Fruit fly (Drosophila melanogaster) whole organism, larva: ENCODE measurements around the gene CG5162.
A peak's percentile ranks its signal among the peaks of the same experiment; 100 is the strongest.

Experiments used
- noc ChIP-seq: fragments of 200-800 bp; sonication (Bioruptor generic); optimal IDR thresholded peaks from 3 replicates; lab custom pipeline; 2019; ENCODE audit warnings: missing biosample characterization, mild to moderate bottlenecking, missing genetic modification characterization, moderate library complexity

CG5162 gene

dm6 chrX:17215004-17215403 is at the start of gene CG5162:
Gene CG5162, plus strand, starts transcription at chrX:17215304.
- TF ChIP-seq noc (tag; lab: Kevin White, UChicago): no peak

- no peak for TF ChIP-seq noc (tag; lab: Kevin White, UChicago)
Measured at dm6 chrX:17167304-17167703, 47.8 kb upstream of the CG5162 start.

- peak; percentile 80 for TF ChIP-seq noc (tag; lab: Kevin White, UChicago)
Measured at dm6 chrX:17170484-17170944, 44.6 kb upstream of the CG5162 start.

dm6 chrX:17172123-17172522 is 43.0 kb upstream of the CG5162 start:
- TF ChIP-seq noc (tag; lab: Kevin White, UChicago): no peak

- no peak for TF ChIP-seq noc (tag; lab: Kevin White, UChicago)
Measured at dm6 chrX:17172777-17173315, 42.3 kb upstream of the CG5162 start.

- no peak for TF ChIP-seq noc (tag; lab: Kevin White, UChicago)
Measured at dm6 chrX:17174115-17174514, 41.0 kb upstream of the CG5162 start.

- TF ChIP-seq noc (tag; lab: Kevin White, UChicago): no peak
Measured at dm6 chrX:17175558-17176189, 39.4 kb upstream of the CG5162 start.

- no peak for TF ChIP-seq noc (tag; lab: Kevin White, UChicago)
Measured at dm6 chrX:17176542-17176941, 38.6 kb upstream of the CG5162 start.

dm6 chrX:17177606-17178005 is 37.5 kb upstream of the CG5162 start:
- TF ChIP-seq noc (tag; lab: Kevin White, UChicago): no peak

dm6 chrX:17178484-17178921 is 36.6 kb upstream of the CG5162 start:
- TF ChIP-seq noc (tag; lab: Kevin White, UChicago): peak; percentile 97

- TF ChIP-seq noc (tag; lab: Kevin White, UChicago): no peak
Measured at dm6 chrX:17180523-17180922, 34.6 kb upstream of the CG5162 start.

dm6 chrX:17181264-17182198 is 33.6 kb upstream of the CG5162 start:
- no peak for TF ChIP-seq noc (tag; lab: Kevin White, UChicago)

- no peak for TF ChIP-seq noc (tag; lab: Kevin White, UChicago)
Measured at dm6 chrX:17183486-17183885, 31.6 kb upstream of the CG5162 start.

dm6 chrX:17186432-17186831 is 28.7 kb upstream of the CG5162 start:
- no peak for TF ChIP-seq noc (tag; lab: Kevin White, UChicago)

dm6 chrX:17187495-17187894 is 27.6 kb upstream of the CG5162 start:
- no peak for TF ChIP-seq noc (tag; lab: Kevin White, UChicago)

- TF ChIP-seq noc (tag; lab: Kevin White, UChicago): no peak
Measured at dm6 chrX:17188167-17188566, 26.9 kb upstream of the CG5162 start.
